Worm (Caenorhabditis elegans): Measurements from ENCODE around the gene ZK84.2.

ce11 chrII:6055927-6056326 lies 41.8 kb downstream of the ZK84.2 start, which contains the start of gene R12C12.7:
- TF ChIP-seq nhr-237 (tag; optimal IDR thresholded peaks at IDR 0.05) (no peak), aly-2 (tag; optimal IDR thresholded peaks at IDR 0.05) (no peak), nhr-12 (tag; optimal IDR thresholded peaks at IDR 0.05) (no peak), ZK546.5 (tag; optimal IDR thresholded peaks at IDR 0.05) (no peak)

Data from whole organism, L2 larva.